Fruit fly (Drosophila melanogaster) whole organism, embryonic: ENCODE data around the gene Eo.

Experiments used
- Abd-B ChIP-seq: fragments of 200-800 bp; sonication (Bioruptor generic); optimal IDR thresholded peaks from 2 replicates; lab custom pipeline; 2018; ENCODE audit warnings: missing biosample characterization, mild to moderate bottlenecking, missing genetic modification characterization, moderate library complexity
- CG10147 ChIP-seq: fragments of 200-800 bp; sonication (Bioruptor generic); optimal IDR thresholded peaks from 2 replicates; lab custom pipeline; 2019; ENCODE audit warnings: missing biosample characterization, mild to moderate bottlenecking, missing genetic modification characterization, moderate library complexity
- CG1024 ChIP-seq: fragments of 200-800 bp; sonication (Bioruptor generic); IDR thresholded peaks from 2 replicates; pipeline ENCODE4 v1.3.6; 2022; ENCODE audit warnings: missing biosample characterization, missing genetic modification characterization
- CG11723 ChIP-seq: fragments of 200-800 bp; sonication (Bioruptor generic); optimal IDR thresholded peaks from 2 replicates; lab custom pipeline; 2017; ENCODE audit warnings: missing biosample characterization, mild to moderate bottlenecking, missing genetic modification characterization
- CG15269 ChIP-seq: fragments of 200-800 bp; sonication (Bioruptor generic); optimal IDR thresholded peaks from 2 replicates; lab custom pipeline; 2018; ENCODE audit warnings: missing biosample characterization, mild to moderate bottlenecking, missing genetic modification characterization, moderate library complexity
- CG17186 ChIP-seq: fragments of 200-800 bp; sonication (Bioruptor generic); optimal IDR thresholded peaks from 3 replicates; lab custom pipeline; 2017; ENCODE audit warnings: missing biosample characterization, missing genetic modification reagents, missing genetic modification characterization
- CG17385 ChIP-seq: fragments of 200-800 bp; sonication (Bioruptor generic); optimal IDR thresholded peaks from 3 replicates; lab custom pipeline; 2018; ENCODE audit warnings: missing biosample characterization, mild to moderate bottlenecking, missing genetic modification characterization
- CG18262 ChIP-seq: fragments of 200-800 bp; optimal IDR thresholded peaks from 3 replicates; lab custom pipeline; 2019; ENCODE audit warnings: missing biosample characterization, mild to moderate bottlenecking, missing genetic modification characterization, moderate library complexity
- CG2678 ChIP-seq: fragments of 200-800 bp; sonication (Bioruptor generic); optimal IDR thresholded peaks from 3 replicates; lab custom pipeline; 2019; ENCODE audit warnings: missing biosample characterization, mild to moderate bottlenecking, missing genetic modification characterization, moderate library complexity
- CG30403 ChIP-seq: fragments of 200-800 bp; sonication (Bioruptor generic); optimal IDR thresholded peaks from 3 replicates; lab custom pipeline; 2016; ENCODE audit warnings: missing biosample characterization, missing genetic modification characterization
- CG31388 ChIP-seq: fragments of 200-800 bp; sonication (Bioruptor generic); optimal IDR thresholded peaks from 2 replicates; lab custom pipeline; 2016; ENCODE audit warnings: missing biosample characterization, missing genetic modification characterization
- CG4282 ChIP-seq: fragments of 200-800 bp; sonication (Bioruptor generic); optimal IDR thresholded peaks from 2 replicates; lab custom pipeline; 2016; ENCODE audit warnings: missing biosample characterization, missing genetic modification characterization
- CG4854 ChIP-seq: fragments of 200-800 bp; sonication (Bioruptor generic); optimal IDR thresholded peaks from 2 replicates; lab custom pipeline; 2016; ENCODE audit warnings: missing biosample characterization, missing genetic modification characterization, inconsistent platforms
- CG5180 ChIP-seq: fragments of 200-800 bp; sonication (Bioruptor generic); optimal IDR thresholded peaks from 3 replicates; lab custom pipeline; 2017; ENCODE audit warnings: missing biosample characterization, missing genetic modification characterization, mild to moderate bottlenecking, moderate library complexity, missing genetic modification reagents
- CG8388 ChIP-seq: fragments of 200-800 bp; sonication (Bioruptor generic); optimal IDR thresholded peaks from 2 replicates; lab custom pipeline; 2019; ENCODE audit warnings: missing biosample characterization, mild to moderate bottlenecking, missing genetic modification characterization, moderate library complexity
- CG9437 ChIP-seq: fragments of 200-800 bp; sonication (Bioruptor generic); optimal IDR thresholded peaks from 2 replicates; lab custom pipeline; 2018; ENCODE audit warnings: missing biosample characterization, mild to moderate bottlenecking, missing genetic modification characterization
- Dfd ChIP-seq, 2 experiments: fragments of >200 bp; optimal IDR thresholded peaks; 2 replicates each; lab custom pipeline; 2017; ENCODE audit warnings: missing biosample characterization in 2 of 2, missing genetic modification characterization in 2 of 2
- Dp ChIP-seq: fragments of 200-800 bp; sonication (Bioruptor generic); optimal IDR thresholded peaks from 2 replicates; lab custom pipeline; 2018; ENCODE audit warnings: missing biosample characterization, mild to moderate bottlenecking, missing genetic modification characterization, moderate library complexity
- Eip74EF ChIP-seq, 2 experiments: fragments of 200-800 bp in 1 of 2; fragments of >200 bp in 1 of 2; sonication (Bioruptor generic) in 1 of 2; optimal IDR thresholded peaks; 2 replicates each; lab custom pipeline; 2017 to 2019; ENCODE audit warnings: missing biosample characterization in 2 of 2, missing genetic modification characterization in 2 of 2, mild to moderate bottlenecking in 1 of 2, moderate library complexity in 1 of 2
- Ets65A ChIP-seq: fragments of 200-800 bp; sonication (Bioruptor generic); peaks from one replicate; lab custom pipeline; 2016; ENCODE audit warnings: missing biosample characterization, missing genetic modification characterization
- Gsc ChIP-seq: fragments of 200-800 bp; sonication (Bioruptor generic); IDR thresholded peaks from 2 replicates; pipeline ENCODE4 v1.3.6; 2022; ENCODE audit warnings: missing biosample characterization, missing genetic modification characterization
- HLHmδ ChIP-seq: fragments of 200-800 bp; sonication (Bioruptor generic); optimal IDR thresholded peaks from 2 replicates; lab custom pipeline; 2018; ENCODE audit warnings: missing biosample characterization, mild to moderate bottlenecking, missing genetic modification characterization, moderate library complexity
- MESR4 ChIP-seq: fragments of 200-800 bp; sonication (Bioruptor generic); optimal IDR thresholded peaks from 2 replicates; lab custom pipeline; 2018; ENCODE audit warnings: missing biosample characterization, mild to moderate bottlenecking, missing genetic modification characterization, moderate library complexity
- MTF-1 ChIP-seq: fragments of 200-800 bp; sonication (Bioruptor generic); optimal IDR thresholded peaks from 2 replicates; lab custom pipeline; 2018; ENCODE audit warnings: missing biosample characterization, mild to moderate bottlenecking, missing genetic modification characterization, borderline replicate concordance
- Med ChIP-seq: fragments of 200-800 bp; sonication (Bioruptor generic); peaks from one replicate; lab custom pipeline; 2016; ENCODE audit warnings: missing biosample characterization, missing genetic modification characterization, mild to moderate bottlenecking, inconsistent platforms, moderate library complexity
- Nf-YC ChIP-seq: fragments of 200-800 bp; optimal IDR thresholded peaks from 3 replicates; lab custom pipeline; 2019; ENCODE audit warnings: missing biosample characterization, mild to moderate bottlenecking, missing genetic modification characterization, moderate library complexity
- Scr ChIP-seq: fragments of 200-800 bp; sonication (Bioruptor generic); IDR thresholded peaks from 2 replicates; pipeline ENCODE4 v1.3.6; 2022; ENCODE audit warnings: missing biosample characterization, missing genetic modification characterization; ENCODE audit not compliant: partially characterized antibody
- ap ChIP-seq: fragments of 200-800 bp; sonication (Bioruptor generic); IDR thresholded peaks from 2 replicates; pipeline ENCODE4 v1.3.6; 2022; ENCODE audit warnings: missing biosample characterization, missing genetic modification characterization
- ase ChIP-seq: fragments of 200-800 bp; sonication (Bioruptor generic); IDR thresholded peaks from 3 replicates; pipeline ENCODE4 v1.3.6; 2022; ENCODE audit warnings: missing biosample characterization, missing genetic modification characterization
- bowl ChIP-seq: fragments of 200-800 bp; sonication (Bioruptor generic); IDR thresholded peaks from 2 replicates; pipeline ENCODE4 v1.3.6; 2022; ENCODE audit warnings: missing biosample characterization, missing genetic modification characterization
- bsh ChIP-seq, 2 experiments: fragments of 200-800 bp; sonication (Bioruptor generic); optimal IDR thresholded peaks; 2 replicates each; lab custom pipeline; 2017 to 2018; ENCODE audit warnings: mild to moderate bottlenecking in 2 of 2, missing biosample characterization in 2 of 2, missing genetic modification characterization in 2 of 2, moderate library complexity in 1 of 2
- dimm ChIP-seq: fragments of 200-800 bp; sonication (Bioruptor generic); IDR thresholded peaks from 2 replicates; pipeline ENCODE4 v1.3.6; 2022; ENCODE audit warnings: missing biosample characterization, missing genetic modification characterization
- dmrt11E ChIP-seq: fragments of 200-800 bp; sonication (Bioruptor generic); optimal IDR thresholded peaks from 3 replicates; lab custom pipeline; 2018; ENCODE audit warnings: missing biosample characterization, mild to moderate bottlenecking, missing genetic modification characterization, moderate library complexity
- ems ChIP-seq: fragments of 200-800 bp; sonication (Bioruptor generic); optimal IDR thresholded peaks from 3 replicates; lab custom pipeline; 2016; ENCODE audit warnings: missing biosample characterization, missing genetic modification characterization
- en ChIP-seq: fragments of 200-800 bp; sonication (Bioruptor generic); optimal IDR thresholded peaks from 2 replicates; lab custom pipeline; 2016; ENCODE audit warnings: missing biosample characterization, missing genetic modification characterization
- esg ChIP-seq: fragments of 200-800 bp; sonication (Bioruptor generic); conservative IDR thresholded peaks from 2 replicates; pipeline ENCODE4 v1.3.6; 2022; ENCODE audit warnings: missing biosample characterization, missing genetic modification characterization
- eve ChIP-seq, 2 experiments: fragments of >200 bp; optimal IDR thresholded peaks; 2 replicates each; lab custom pipeline; 2017; ENCODE audit warnings: missing biosample characterization in 2 of 2, missing genetic modification characterization in 2 of 2
- gem ChIP-seq: fragments of 200-800 bp; sonication (Bioruptor generic); optimal IDR thresholded peaks from 2 replicates; lab custom pipeline; 2019; ENCODE audit warnings: missing biosample characterization, mild to moderate bottlenecking, missing genetic modification characterization, moderate library complexity
- her ChIP-seq: fragments of 200-800 bp; sonication (Bioruptor generic); optimal IDR thresholded peaks from 2 replicates; lab custom pipeline; 2016; ENCODE audit warnings: missing biosample characterization, missing genetic modification characterization
- lola ChIP-seq, 3 experiments: fragments of >200 bp in 2 of 3; fragments of 200-800 bp in 1 of 3; sonication (Bioruptor generic) in 1 of 3; optimal IDR thresholded peaks; 2 replicates each; lab custom pipeline; 2017 to 2019; ENCODE audit warnings: missing biosample characterization in 3 of 3, missing genetic modification characterization in 3 of 3, mild to moderate bottlenecking in 1 of 3, moderate library complexity in 1 of 3
- mam ChIP-seq: fragments of 200-800 bp; sonication (Bioruptor generic); optimal IDR thresholded peaks from 3 replicates; lab custom pipeline; 2016; ENCODE audit warnings: missing biosample characterization, missing genetic modification characterization
- prd ChIP-seq, 3 experiments: fragments of >200 bp in 2 of 3; fragments of 200-800 bp in 1 of 3; sonication (Bioruptor generic) in 1 of 3; optimal IDR thresholded peaks in 2 of 3; IDR thresholded peaks in 1 of 3; 2 replicates in 2 of 3; 3 replicates in 1 of 3; pipeline versions ENCODE4 v1.3.6 to Lab custom; 2017 to 2022; ENCODE audit warnings: missing biosample characterization in 1 of 3, missing genetic modification characterization in 1 of 3
- sens ChIP-seq: fragments of 200-800 bp; sonication (Bioruptor generic); peaks from one replicate; lab custom pipeline; 2016; ENCODE audit warnings: missing biosample characterization, missing genetic modification characterization
- sisA ChIP-seq: fragments of 200-800 bp; sonication (Bioruptor generic); IDR thresholded peaks from 2 replicates; pipeline ENCODE4 v1.3.6; 2022; ENCODE audit warnings: missing biosample characterization, missing genetic modification characterization
- sqz ChIP-seq: fragments of 200-800 bp; sonication (Bioruptor generic); optimal IDR thresholded peaks from 3 replicates; lab custom pipeline; 2018; ENCODE audit warnings: missing biosample characterization, mild to moderate bottlenecking, missing genetic modification characterization
- stwl ChIP-seq: fragments of 200-800 bp; sonication (Bioruptor generic); optimal IDR thresholded peaks from 3 replicates; lab custom pipeline; 2018; ENCODE audit warnings: missing biosample characterization, mild to moderate bottlenecking, missing genetic modification characterization, moderate library complexity
- tap ChIP-seq: fragments of 200-800 bp; optimal IDR thresholded peaks from 3 replicates; lab custom pipeline; 2019; ENCODE audit warnings: missing biosample characterization, mild to moderate bottlenecking, missing genetic modification characterization, moderate library complexity
- tin ChIP-seq: fragments of 200-800 bp; sonication (Bioruptor generic); optimal IDR thresholded peaks from 3 replicates; lab custom pipeline; 2016; ENCODE audit warnings: missing biosample characterization, missing genetic modification characterization

Gene Eo

DNA sequence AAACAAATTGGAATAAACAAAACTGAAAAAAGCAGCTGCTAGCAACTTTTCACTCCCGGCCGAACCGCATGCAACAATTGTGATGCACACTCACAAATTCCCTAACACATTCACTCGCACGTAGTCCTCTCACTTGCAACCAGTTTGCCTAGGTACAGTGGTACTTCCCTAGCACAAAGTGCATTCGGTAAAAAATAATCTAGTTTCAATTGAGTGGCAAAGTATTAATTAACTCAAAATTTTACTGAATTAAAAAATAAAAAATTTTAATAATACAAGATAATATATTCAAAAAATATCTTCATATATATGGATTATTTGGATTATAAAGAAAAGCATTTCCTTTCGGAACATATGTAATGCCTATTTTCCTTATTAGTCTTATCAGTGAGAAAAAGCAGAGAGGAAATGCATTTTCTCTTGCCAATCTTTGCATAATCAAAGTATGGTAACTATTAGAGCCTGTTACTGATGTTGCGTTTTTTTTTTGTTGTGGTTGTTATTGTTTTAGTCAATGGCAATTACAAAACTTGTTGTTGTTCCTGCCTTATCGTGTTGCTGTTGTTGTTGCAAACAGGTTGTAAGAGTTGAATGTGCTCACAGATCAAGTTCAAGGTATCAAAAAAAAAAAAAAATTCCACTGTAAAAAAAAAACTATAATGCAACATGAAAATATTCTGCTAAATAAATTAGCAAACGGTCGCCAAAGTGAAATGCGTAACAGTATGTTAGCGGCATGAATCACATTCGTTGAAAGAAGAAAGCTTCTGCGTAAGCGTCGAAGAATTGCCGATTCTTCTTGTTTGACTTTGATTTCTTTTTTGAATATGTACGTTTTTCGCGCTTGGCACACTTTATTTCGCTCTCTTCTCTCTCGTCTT, 4.0 kb upstream of the Eo start (continued):
- TF ChIP-seq Eip74EF (GFP tag; optimal IDR thresholded peaks at IDR 0.05; lab: Kevin White, UChicago) (no peak), MTF-1 (no peak), Ets65A (GFP tag; lab: Kevin White, UChicago) (no peak), CG4854 (GFP tag; lab: Kevin White, UChicago) (no peak), CG5180 (GFP tag; lab: Kevin White, UChicago) (no peak), Nf-YC (tag; lab: Kevin White, UChicago) (no peak), gem (peak; percentile 26), mam (GFP tag; lab: Kevin White, UChicago) (no peak), sens (GFP tag; lab: Kevin White, UChicago) (peak; percentile 75), ase (GFP tag; lab: Robert Waterston, UW) (no peak), CG1024 (GFP tag; lab: Robert Waterston, UW) (no peak), CG11723 (GFP tag; lab: Kevin White, UChicago) (no peak), CG4282 (no peak), eve (GFP tag; optimal IDR thresholded peaks at IDR 0.05; lab: Kevin White, UChicago) (peak in 1 of 2 experiments; percentile 37), CG30403 (GFP tag; lab: Kevin White, UChicago) (no peak), Dp (GFP tag; lab: Kevin White, UChicago) (no peak), CG8388 (GFP tag; lab: Kevin White, UChicago) (no peak), MESR4 (GFP tag; lab: Kevin White, UChicago) (no peak), CG2678 (tag; lab: Kevin White, UChicago) (peak; percentile 3), Gsc (no peak), stwl (tag; lab: Kevin White, UChicago) (no peak), CG31388 (GFP tag; lab: Kevin White, UChicago) (no peak), her (GFP tag; lab: Kevin White, UChicago) (no peak), tap (tag; lab: Kevin White, UChicago) (no peak), dimm (GFP tag; lab: Robert Waterston, UW) (no peak), bsh (GFP tag; optimal IDR thresholded peaks at IDR 0.05; lab: Kevin White, UChicago) (peak; percentile 9 to 30), dmrt11E (tag; lab: Kevin White, UChicago) (no peak), ems (GFP tag; lab: Kevin White, UChicago) (no peak), bowl (GFP tag; lab: Robert Waterston, UW) (no peak), sqz (peak; percentile 63), CG15269 (tag; lab: Kevin White, UChicago) (no peak), Med (GFP tag; lab: Kevin White, UChicago) (peak; percentile 53), CG17186 (no peak), CG9437 (GFP tag; lab: Kevin White, UChicago) (no peak), ap (GFP tag; lab: Robert Waterston, UW) (no peak), Scr (GFP tag; lab: Robert Waterston, UW) (no peak), tin (GFP tag; lab: Kevin White, UChicago) (no peak), CG10147 (GFP tag; lab: Kevin White, UChicago) (no peak), lola (GFP tag; optimal IDR thresholded peaks at IDR 0.05; lab: Kevin White, UChicago) (no peak), en (GFP tag; lab: Kevin White, UChicago) (no peak), CG18262 (tag; lab: Kevin White, UChicago) (peak; percentile 23), sisA (GFP tag; lab: Robert Waterston, UW) (no peak), esg (GFP tag; lab: Robert Waterston, UW) (no peak), CG17385 (GFP tag; lab: Kevin White, UChicago) (no peak), HLHmδ (GFP tag; lab: Kevin White, UChicago) (no peak), Abd-B (GFP tag; lab: Kevin White, UChicago) (no peak), prd (optimal IDR thresholded peaks at IDR 0.05; lab: Kevin White, UChicago) (no peak), prd (GFP tag; IDR thresholded peaks at IDR 0.05; lab: Robert Waterston, UW) (no peak), Dfd (GFP tag; optimal IDR thresholded peaks at IDR 0.05; lab: Kevin White, UChicago) (no peak)
